Fruit fly (Drosophila melanogaster) whole organism, embryonic: ENCODE data around the gene CheB38b.

Experiments
- CG10565 ChIP-seq: fragments of 200-800 bp; sonication (Bioruptor generic); optimal IDR thresholded peaks from 3 replicates; lab custom pipeline; 2016; ENCODE audit warnings: missing biosample characterization, mild to moderate bottlenecking, missing genetic modification characterization
- CG10959 ChIP-seq: fragments of 200-800 bp; sonication (Bioruptor generic); IDR thresholded peaks from 2 replicates; pipeline ENCODE4 v1.3.6; 2022; ENCODE audit warnings: missing biosample characterization, missing genetic modification characterization
- CG11093 ChIP-seq: fragments of 200-800 bp; sonication (Bioruptor generic); IDR thresholded peaks from 3 replicates; pipeline ENCODE4 v1.3.6; 2022; ENCODE audit warnings: missing biosample characterization, missing genetic modification characterization
- CG11504 ChIP-seq: fragments of 200-800 bp; sonication (Bioruptor generic); optimal IDR thresholded peaks from 3 replicates; lab custom pipeline; 2019; ENCODE audit warnings: missing biosample characterization, mild to moderate bottlenecking, missing genetic modification characterization, moderate library complexity
- CG11696 ChIP-seq: fragments of 200-800 bp; sonication (Bioruptor generic); IDR thresholded peaks from 2 replicates; pipeline ENCODE4 v1.3.6; 2022; ENCODE audit warnings: missing biosample characterization, missing genetic modification characterization
- CG12219 ChIP-seq: fragments of 200-800 bp; sonication (Bioruptor generic); optimal IDR thresholded peaks from 3 replicates; lab custom pipeline; 2018; ENCODE audit warnings: missing biosample characterization, mild to moderate bottlenecking, missing genetic modification characterization
- CG12942 ChIP-seq: fragments of 200-800 bp; sonication (Bioruptor generic); optimal IDR thresholded peaks from 3 replicates; lab custom pipeline; 2016; ENCODE audit warnings: missing biosample characterization, missing genetic modification characterization
- CG14050 ChIP-seq: fragments of 200-800 bp; sonication (Bioruptor generic); IDR thresholded peaks from 3 replicates; pipeline ENCODE4 v1.3.6; 2022; ENCODE audit warnings: missing biosample characterization, missing genetic modification characterization
- CG14710 ChIP-seq: fragments of 200-800 bp; sonication (Bioruptor generic); optimal IDR thresholded peaks from 3 replicates; lab custom pipeline; 2019; ENCODE audit warnings: missing biosample characterization, mild to moderate bottlenecking, missing genetic modification characterization, moderate library complexity
- CG14965 ChIP-seq: fragments of 200-800 bp; sonication (Bioruptor generic); optimal IDR thresholded peaks from 2 replicates; lab custom pipeline; 2016; ENCODE audit warnings: missing biosample characterization, missing genetic modification characterization, borderline replicate concordance
- CG1602 ChIP-seq: fragments of 200-800 bp; sonication (Bioruptor generic); optimal IDR thresholded peaks from 3 replicates; lab custom pipeline; 2016; ENCODE audit warnings: missing biosample characterization, missing genetic modification characterization
- CG16815 ChIP-seq: fragments of 200-800 bp; sonication (Bioruptor generic); optimal IDR thresholded peaks from 3 replicates; lab custom pipeline; 2017; ENCODE audit warnings: missing biosample characterization, mild to moderate bottlenecking, missing genetic modification characterization
- CG17802 ChIP-seq: fragments of 200-800 bp; sonication (Bioruptor generic); optimal IDR thresholded peaks from 2 replicates; lab custom pipeline; 2018; ENCODE audit warnings: missing biosample characterization, mild to moderate bottlenecking, missing genetic modification characterization, moderate library complexity
- CG1832 ChIP-seq: fragments of 200-800 bp; sonication (Bioruptor generic); optimal IDR thresholded peaks from 2 replicates; lab custom pipeline; 2017; ENCODE audit warnings: missing biosample characterization, mild to moderate bottlenecking, missing genetic modification characterization, inconsistent platforms
- CG3163 ChIP-seq: fragments of 200-800 bp; sonication (Bioruptor generic); optimal IDR thresholded peaks from 3 replicates; lab custom pipeline; 2016; ENCODE audit warnings: missing biosample characterization, missing genetic modification characterization
- CG5180 ChIP-seq: fragments of 200-800 bp; sonication (Bioruptor generic); optimal IDR thresholded peaks from 3 replicates; lab custom pipeline; 2017; ENCODE audit warnings: missing biosample characterization, missing genetic modification characterization, mild to moderate bottlenecking, moderate library complexity, missing genetic modification reagents
- CG6254 ChIP-seq: fragments of 200-800 bp; sonication (Bioruptor generic); optimal IDR thresholded peaks from 3 replicates; lab custom pipeline; 2017; ENCODE audit warnings: mild to moderate bottlenecking, missing biosample characterization, missing genetic modification reagents, missing genetic modification characterization
- CG7745 ChIP-seq: fragments of 200-800 bp; sonication (Bioruptor generic); optimal IDR thresholded peaks from 2 replicates; lab custom pipeline; 2018; ENCODE audit warnings: missing biosample characterization, mild to moderate bottlenecking, missing genetic modification characterization, moderate library complexity
- CG8478 ChIP-seq: fragments of >200 bp; optimal IDR thresholded peaks from 2 replicates; lab custom pipeline; 2018
- Dip3 ChIP-seq: fragments of 200-800 bp; sonication (Bioruptor generic); optimal IDR thresholded peaks from 3 replicates; lab custom pipeline; 2016; ENCODE audit warnings: missing biosample characterization, missing genetic modification characterization
- Hey ChIP-seq: fragments of 200-800 bp; sonication (Bioruptor generic); optimal IDR thresholded peaks from 3 replicates; lab custom pipeline; 2018; ENCODE audit warnings: missing biosample characterization, mild to moderate bottlenecking, missing genetic modification characterization
- Hr3 ChIP-seq: fragments of 200-800 bp; sonication (Bioruptor generic); optimal IDR thresholded peaks from 3 replicates; lab custom pipeline; 2016; ENCODE audit warnings: missing biosample characterization, missing genetic modification characterization
- Hr39 ChIP-seq: fragments of >200 bp; optimal IDR thresholded peaks from 2 replicates; lab custom pipeline; 2017
- MBD-R2 ChIP-seq: fragments of 200-800 bp; sonication (Bioruptor generic); IDR thresholded peaks from 2 replicates; pipeline ENCODE4 v1.3.6; 2022; ENCODE audit warnings: missing biosample characterization, missing genetic modification characterization
- NK7.1 ChIP-seq: fragments of 200-800 bp; sonication (Bioruptor generic); optimal IDR thresholded peaks from 3 replicates; lab custom pipeline; 2016; ENCODE audit warnings: missing biosample characterization, missing genetic modification characterization
- Pdp1 ChIP-seq, 2 experiments: fragments of 200-800 bp; sonication (Bioruptor generic); optimal IDR thresholded peaks; 3 replicates each; lab custom pipeline; 2016; ENCODE audit warnings: missing biosample characterization in 2 of 2, missing genetic modification characterization in 2 of 2, mild to moderate bottlenecking in 1 of 2, moderate library complexity in 1 of 2
- Poxn ChIP-seq: fragments of 200-800 bp; sonication (Bioruptor generic); IDR thresholded peaks from 2 replicates; pipeline ENCODE4 v1.3.6; 2022; ENCODE audit warnings: missing biosample characterization, missing genetic modification characterization
- Rfx ChIP-seq: fragments of 200-800 bp; sonication (Bioruptor generic); IDR thresholded peaks from 2 replicates; pipeline ENCODE4 v1.3.6; 2022; ENCODE audit warnings: missing biosample characterization, missing genetic modification characterization
- Sox102F ChIP-seq: fragments of 200-800 bp; sonication (Bioruptor generic); optimal IDR thresholded peaks from 2 replicates; lab custom pipeline; 2018; ENCODE audit warnings: missing biosample characterization, mild to moderate bottlenecking, missing genetic modification characterization, moderate library complexity
- Usf ChIP-seq: fragments of 200-800 bp; sonication (Bioruptor generic); optimal IDR thresholded peaks from 2 replicates; lab custom pipeline; 2017; ENCODE audit warnings: missing genotype, missing biosample characterization, missing genetic modification characterization
- al ChIP-seq: fragments of 200-800 bp; sonication (Bioruptor generic); IDR thresholded peaks from 2 replicates; pipeline ENCODE4 v1.3.6; 2022; ENCODE audit warnings: missing biosample characterization, missing genetic modification characterization
- bbx ChIP-seq: fragments of 200-800 bp; sonication (Bioruptor generic); IDR thresholded peaks from 2 replicates; pipeline ENCODE4 v1.3.6; 2022; ENCODE audit warnings: missing biosample characterization, missing genetic modification characterization; ENCODE audit not compliant: partially characterized antibody
- bcd ChIP-seq: fragments of 200-800 bp; sonication (Bioruptor generic); optimal IDR thresholded peaks from 2 replicates; lab custom pipeline; 2017; ENCODE audit warnings: missing biosample characterization, mild to moderate bottlenecking, missing genetic modification characterization
- bigmax ChIP-seq: fragments of 200-800 bp; sonication (Bioruptor generic); optimal IDR thresholded peaks from 2 replicates; lab custom pipeline; 2018; ENCODE audit warnings: missing biosample characterization, mild to moderate bottlenecking, missing genetic modification characterization
- crp ChIP-seq, 2 experiments: fragments of 200-800 bp; sonication (Bioruptor generic); optimal IDR thresholded peaks; 2 replicates in 1 of 2; 3 replicates in 1 of 2; lab custom pipeline; 2017; ENCODE audit warnings: missing biosample characterization in 2 of 2, missing genetic modification characterization in 2 of 2, mild to moderate bottlenecking in 1 of 2, moderate library complexity in 1 of 2
- emc ChIP-seq: fragments of 200-800 bp; sonication (Bioruptor generic); optimal IDR thresholded peaks from 2 replicates; lab custom pipeline; 2016; ENCODE audit warnings: missing biosample characterization, missing genetic modification characterization
- en ChIP-seq: fragments of 200-800 bp; sonication (Bioruptor generic); optimal IDR thresholded peaks from 2 replicates; lab custom pipeline; 2016; ENCODE audit warnings: missing biosample characterization, missing genetic modification characterization
- gcm ChIP-seq: fragments of 200-800 bp; sonication (Bioruptor generic); optimal IDR thresholded peaks from 2 replicates; lab custom pipeline; 2019; ENCODE audit warnings: missing biosample characterization, mild to moderate bottlenecking, missing genetic modification characterization, moderate library complexity
- lab ChIP-seq: fragments of 200-800 bp; sonication (Bioruptor generic); optimal IDR thresholded peaks from 3 replicates; lab custom pipeline; 2017; ENCODE audit warnings: missing biosample characterization, missing genetic modification characterization, mild to moderate bottlenecking, moderate library complexity, missing genetic modification reagents
- lola ChIP-seq, 3 experiments: fragments of >200 bp in 2 of 3; fragments of 200-800 bp in 1 of 3; sonication (Bioruptor generic) in 1 of 3; optimal IDR thresholded peaks; 2 replicates each; lab custom pipeline; 2017 to 2019; ENCODE audit warnings: missing biosample characterization in 3 of 3, missing genetic modification characterization in 3 of 3, mild to moderate bottlenecking in 1 of 3, moderate library complexity in 1 of 3
- prd ChIP-seq, 3 experiments: fragments of >200 bp in 2 of 3; fragments of 200-800 bp in 1 of 3; sonication (Bioruptor generic) in 1 of 3; optimal IDR thresholded peaks in 2 of 3; IDR thresholded peaks in 1 of 3; 2 replicates in 2 of 3; 3 replicates in 1 of 3; pipeline versions ENCODE4 v1.3.6 to Lab custom; 2017 to 2022; ENCODE audit warnings: missing biosample characterization in 1 of 3, missing genetic modification characterization in 1 of 3
- salm ChIP-seq: fragments of 200-800 bp; sonication (Bioruptor generic); optimal IDR thresholded peaks from 2 replicates; lab custom pipeline; 2018; ENCODE audit warnings: missing biosample characterization, mild to moderate bottlenecking, missing genetic modification characterization
- scrt ChIP-seq: fragments of 200-800 bp; sonication (Bioruptor generic); optimal IDR thresholded peaks from 2 replicates; lab custom pipeline; 2018; ENCODE audit warnings: missing biosample characterization, mild to moderate bottlenecking, missing genetic modification characterization, moderate library complexity
- seq ChIP-seq: fragments of 200-800 bp; sonication (Bioruptor generic); IDR thresholded peaks from 2 replicates; pipeline ENCODE4 v1.3.6; 2022; ENCODE audit warnings: missing biosample characterization, missing genetic modification characterization
- shn ChIP-seq: fragments of 200-800 bp; sonication (Bioruptor generic); optimal IDR thresholded peaks from 3 replicates; lab custom pipeline; 2016; ENCODE audit warnings: missing biosample characterization, missing genetic modification characterization
- tap ChIP-seq: fragments of 200-800 bp; optimal IDR thresholded peaks from 3 replicates; lab custom pipeline; 2019; ENCODE audit warnings: missing biosample characterization, mild to moderate bottlenecking, missing genetic modification characterization, moderate library complexity
- toy ChIP-seq: fragments of 200-800 bp; sonication (Bioruptor generic); IDR thresholded peaks from 2 replicates; pipeline ENCODE4 v1.3.6; 2022; ENCODE audit warnings: missing biosample characterization, missing genetic modification characterization
- zf30C ChIP-seq: fragments of 200-800 bp; sonication (Bioruptor generic); optimal IDR thresholded peaks from 3 replicates; lab custom pipeline; 2018; ENCODE audit warnings: missing biosample characterization, mild to moderate bottlenecking, missing genetic modification characterization

CheB38b gene

dm6 chr2L:20805624-20806339 is 11.3 kb downstream of the CheB38b start (continued):
- no peak for TF ChIP-seq prd (optimal IDR thresholded peaks at IDR 0.05; lab: Kevin White, UChicago)
- TF ChIP-seq prd (GFP tag; IDR thresholded peaks at IDR 0.05; lab: Robert Waterston, UW), result peak; percentile 96
- TF ChIP-seq zf30C (GFP tag; lab: Kevin White, UChicago), result no peak
- peak; percentile 32 for TF ChIP-seq shn
- TF ChIP-seq crp (GFP tag; optimal IDR thresholded peaks at IDR 0.05; lab: Kevin White, UChicago), result peak in 1 of 2 experiments; percentile 55
- TF ChIP-seq CG12942 (GFP tag; lab: Kevin White, UChicago), result peak; percentile 94
- peak; percentile 63; the same call in 1 of the 2 replicates for TF ChIP-seq bbx (GFP tag; lab: Robert Waterston, UW)
- no peak for TF ChIP-seq CG8478 (lab: Kevin White, UChicago)
- peak; percentile 85 for TF ChIP-seq MBD-R2 (GFP tag; lab: Robert Waterston, UW)
- TF ChIP-seq CG11093, result peak; percentile 91
- peak; percentile 96 for TF ChIP-seq CG12219 (GFP tag; lab: Kevin White, UChicago)
- peak; percentile 98 for TF ChIP-seq lab
- peak; percentile 95 for TF ChIP-seq bcd (GFP tag; lab: Kevin White, UChicago)
- peak; percentile 64 to 83 for TF ChIP-seq Pdp1 (GFP tag; optimal IDR thresholded peaks at IDR 0.05; lab: Kevin White, UChicago)
- TF ChIP-seq CG7745 (tag; lab: Kevin White, UChicago), result peak; percentile 28
- peak; percentile 7 for TF ChIP-seq CG3163
- peak; percentile 95 for TF ChIP-seq CG11504
- TF ChIP-seq CG6254 (GFP tag; lab: Kevin White, UChicago), result peak; percentile 88
- TF ChIP-seq en (GFP tag; lab: Kevin White, UChicago), result peak; percentile 53
- TF ChIP-seq CG5180 (GFP tag; lab: Kevin White, UChicago), result peak; percentile 86
- TF ChIP-seq al, result peak; percentile 94
- peak in 1 of 3 experiments; percentile 92 for TF ChIP-seq lola (GFP tag; optimal IDR thresholded peaks at IDR 0.05; lab: Kevin White, UChicago)
- peak; percentile 92 for TF ChIP-seq salm (tag; lab: Kevin White, UChicago)
- TF ChIP-seq tap (tag; lab: Kevin White, UChicago), result peak; percentile 95
- TF ChIP-seq CG16815, result peak; percentile 94
- TF ChIP-seq CG1832 (GFP tag; lab: Kevin White, UChicago), result no peak
- peak; percentile 96 for TF ChIP-seq Hr3 (GFP tag; lab: Kevin White, UChicago)
- TF ChIP-seq emc (GFP tag; lab: Kevin White, UChicago), result peak; percentile 64
- peak; percentile 86 for TF ChIP-seq toy (GFP tag; lab: Robert Waterston, UW)
- TF ChIP-seq Usf (GFP tag; lab: Kevin White, UChicago), result peak; percentile 90
- TF ChIP-seq CG14965, result peak; percentile 19
- TF ChIP-seq seq (GFP tag; lab: Robert Waterston, UW), result peak; percentile 97
- peak; percentile 81 for TF ChIP-seq CG11696
- TF ChIP-seq NK7.1 (GFP tag; lab: Kevin White, UChicago), result peak; percentile 40
- TF ChIP-seq scrt (GFP tag; lab: Kevin White, UChicago), result peak; percentile 89
- peak; percentile 52 for TF ChIP-seq CG10565 (GFP tag; lab: Kevin White, UChicago)
- peak; percentile 92 for TF ChIP-seq CG14710
- peak; percentile 91 for TF ChIP-seq CG10959 (GFP tag; lab: Robert Waterston, UW)
- TF ChIP-seq Dip3, result peak; percentile 85
- TF ChIP-seq Hr39 (lab: Kevin White, UChicago), result no peak
- peak; percentile 63 for TF ChIP-seq Hey (tag; lab: Kevin White, UChicago)
- peak; percentile 97 for TF ChIP-seq Sox102F
- TF ChIP-seq CG17802 (tag; lab: Kevin White, UChicago), result peak; percentile 75
- TF ChIP-seq bigmax (GFP tag; lab: Kevin White, UChicago), result peak; percentile 64
- TF ChIP-seq gcm (GFP tag; lab: Kevin White, UChicago), result peak; percentile 98
- peak; percentile 97 for TF ChIP-seq Rfx (GFP tag; lab: Robert Waterston, UW)
- TF ChIP-seq CG14050 (GFP tag; lab: Robert Waterston, UW), result peak; percentile 94
- TF ChIP-seq CG1602 (GFP tag; lab: Kevin White, UChicago), result peak; percentile 94
- TF ChIP-seq Poxn (GFP tag; lab: Robert Waterston, UW), result peak; percentile 87
